Comparison of ENCODE assay signal across 1 fruit fly cellular context in genomic region chr3L:6703368-6703807, dm6.
A peak's percentile ranks its signal among the peaks of the same experiment; 100 is the strongest.
TF ChIP-seq lines count a peak whose summit lies in the region.

SP1173 (minus strand) TSS chr3L:6703521.

TF ChIP-seq in whole organism, embryonic, 481 proteins besides CTCF, POLR2A, EP300 and RAD21 (continued from another document and continues in another):
- TF ChIP-seq pan (optimal IDR thresholded peaks at IDR 0.05; lab: Kevin White, UChicago) (no peak), pan (GFP tag; optimal IDR thresholded peaks at IDR 0.05 in 1 of 2, IDR thresholded peaks at IDR 0.05 in 1 of 2) (peak in 1 of 2 experiments; percentile 67), mam (GFP tag; optimal IDR thresholded peaks at IDR 0.05; lab: Kevin White, UChicago) (peak; percentile 11), pros (GFP tag; optimal IDR thresholded peaks at IDR 0.05; lab: Kevin White, UChicago) (peak; percentile 98), Hsf (GFP tag; optimal IDR thresholded peaks at IDR 0.05; lab: Kevin White, UChicago) (no peak), CG13624 (GFP tag; optimal IDR thresholded peaks at IDR 0.05; lab: Kevin White, UChicago) (peak; percentile 50), Trl (optimal IDR thresholded peaks at IDR 0.05; lab: Kevin White, UChicago) (no peak), Trl (GFP tag; optimal IDR thresholded peaks at IDR 0.05; lab: Kevin White, UChicago) (peak; percentile 45), grau (tag; optimal IDR thresholded peaks at IDR 0.05; lab: Kevin White, UChicago) (peak; percentile 31), H2.0 (GFP tag; IDR thresholded peaks at IDR 0.05; lab: Robert Waterston, UW) (no peak), CG14710 (tag; optimal IDR thresholded peaks at IDR 0.05; lab: Kevin White, UChicago) (no peak), CG3407 (GFP tag; optimal IDR thresholded peaks at IDR 0.05; lab: Kevin White, UChicago) (peak; percentile 22), az2 (GFP tag; optimal IDR thresholded peaks at IDR 0.05; lab: Kevin White, UChicago) (no peak), CG14441 (GFP tag; IDR thresholded peaks at IDR 0.05; lab: Robert Waterston, UW) (no peak), CG8944 (GFP tag; optimal IDR thresholded peaks at IDR 0.05; lab: Kevin White, UChicago) (no peak), insv (GFP tag; optimal IDR thresholded peaks at IDR 0.05; lab: Kevin White, UChicago) (peak in 1 of 2 experiments; percentile 48), gce (GFP tag; IDR thresholded peaks at IDR 0.05; lab: Robert Waterston, UW) (peak; percentile 78; the same call in 2 of the 3 replicates), onecut (GFP tag; IDR thresholded peaks at IDR 0.05; lab: Robert Waterston, UW) (peak; percentile 55), Dll (GFP tag; IDR thresholded peaks at IDR 0.05; lab: Robert Waterston, UW; ENCODE audit: partially characterized antibody) (peak; percentile 54; the same call in 2 of the 4 replicates), Fer2 (tag; optimal IDR thresholded peaks at IDR 0.05; lab: Kevin White, UChicago) (no peak), peb (GFP tag; IDR thresholded peaks at IDR 0.05; lab: Robert Waterston, UW) (no peak), CG10366 (GFP tag; IDR thresholded peaks at IDR 0.05; lab: Robert Waterston, UW) (0 out of 2 replicates have a peak, but pooled peaks have one; percentile 16), trh (GFP tag; optimal IDR thresholded peaks at IDR 0.05; lab: Kevin White, UChicago) (no peak), Lhr (GFP tag; optimal IDR thresholded peaks at IDR 0.05; lab: Kevin White, UChicago) (peak; percentile 40), tin (GFP tag; optimal IDR thresholded peaks at IDR 0.05; lab: Kevin White, UChicago) (no peak), CG34224 (GFP tag; IDR thresholded peaks at IDR 0.05; lab: Robert Waterston, UW; ENCODE audit: partially characterized antibody) (peak; percentile 27; the same call in 1 of the 3 replicates), Hmx (GFP tag; optimal IDR thresholded peaks at IDR 0.05; lab: Kevin White, UChicago) (no peak), sens (GFP tag; lab: Kevin White, UChicago) (peak; percentile 76), CG14014 (GFP tag; IDR thresholded peaks at IDR 0.05; lab: Robert Waterston, UW) (no peak; the same call in 1 of the 2 replicates), Elba2 (GFP tag; optimal IDR thresholded peaks at IDR 0.05; lab: Kevin White, UChicago) (no peak), CG33213 (GFP tag; optimal IDR thresholded peaks at IDR 0.05; lab: Kevin White, UChicago) (peak; percentile 16), rib (GFP tag; IDR thresholded peaks at IDR 0.05; lab: Robert Waterston, UW) (peak; percentile 74; the same call in 1 of the 2 replicates), usp (GFP tag; optimal IDR thresholded peaks at IDR 0.05; lab: Kevin White, UChicago) (no peak), pb (GFP tag; optimal IDR thresholded peaks at IDR 0.05; lab: Kevin White, UChicago) (peak; percentile 24), CG11723 (GFP tag; optimal IDR thresholded peaks at IDR 0.05; lab: Kevin White, UChicago) (no peak), zen (tag; optimal IDR thresholded peaks at IDR 0.05; lab: Kevin White, UChicago) (no peak), Doc3 (GFP tag; IDR thresholded peaks at IDR 0.05; lab: Robert Waterston, UW; ENCODE audit: partially characterized antibody) (no peak), Hr39 (optimal IDR thresholded peaks at IDR 0.05; lab: Kevin White, UChicago) (no peak), Pdp1 (GFP tag; optimal IDR thresholded peaks at IDR 0.05; lab: Kevin White, UChicago) (peak in 1 of 2 experiments; percentile 42), CG15514 (GFP tag; optimal IDR thresholded peaks at IDR 0.05; lab: Kevin White, UChicago) (peak; percentile 59), CG8281 (tag; optimal IDR thresholded peaks at IDR 0.05; lab: Kevin White, UChicago) (no peak), CG4328 (GFP tag; optimal IDR thresholded peaks at IDR 0.05; lab: Kevin White, UChicago) (peak; percentile 35), CG16779 (GFP tag; IDR thresholded peaks at IDR 0.05; lab: Robert Waterston, UW) (no peak), wek (GFP tag; optimal IDR thresholded peaks at IDR 0.05; lab: Kevin White, UChicago) (peak; percentile 52), chm (GFP tag; IDR thresholded peaks at IDR 0.05; lab: Robert Waterston, UW) (peak; percentile 92), Sox100B (GFP tag; optimal IDR thresholded peaks at IDR 0.05; lab: Kevin White, UChicago) (no peak), Atf3 (GFP tag; optimal IDR thresholded peaks at IDR 0.05; lab: Kevin White, UChicago) (no peak), Ets97D (GFP tag; optimal IDR thresholded peaks at IDR 0.05; lab: Kevin White, UChicago) (peak; percentile 68), CG9932 (GFP tag; IDR thresholded peaks at IDR 0.05; lab: Robert Waterston, UW) (peak; percentile 55; the same call in 1 of the 2 replicates), org-1 (GFP tag; optimal IDR thresholded peaks at IDR 0.05; lab: Kevin White, UChicago) (peak; percentile 13), Myb (GFP tag; optimal IDR thresholded peaks at IDR 0.05; lab: Kevin White, UChicago) (peak; percentile 3), Sry-β (GFP tag; optimal IDR thresholded peaks at IDR 0.05; lab: Kevin White, UChicago) (no peak), CkIIα-i1 (GFP tag; IDR thresholded peaks at IDR 0.05; lab: Robert Waterston, UW) (no peak), sima (GFP tag; optimal IDR thresholded peaks at IDR 0.05; lab: Kevin White, UChicago) (no peak), Sin3A (optimal IDR thresholded peaks at IDR 0.05; lab: Kevin White, UChicago) (no peak), bowl (GFP tag; IDR thresholded peaks at IDR 0.05; lab: Robert Waterston, UW) (no peak; the same call in 1 of the 2 replicates), CG2678 (tag; optimal IDR thresholded peaks at IDR 0.05; lab: Kevin White, UChicago) (peak; percentile 34), nerfin-1 (tag; optimal IDR thresholded peaks at IDR 0.05; lab: Kevin White, UChicago) (peak; percentile 96), repo (GFP tag; optimal IDR thresholded peaks at IDR 0.05; lab: Kevin White, UChicago) (no peak), MBD-R2 (GFP tag; IDR thresholded peaks at IDR 0.05; lab: Robert Waterston, UW) (peak; percentile 47; the same call in 1 of the 2 replicates), CG17328 (GFP tag; IDR thresholded peaks at IDR 0.05; lab: Robert Waterston, UW) (peak; percentile 49; the same call in 1 of the 2 replicates), CG17359 (tag; optimal IDR thresholded peaks at IDR 0.05; lab: Kevin White, UChicago) (peak; percentile 5), tna (GFP tag; IDR thresholded peaks at IDR 0.05; lab: Robert Waterston, UW; ENCODE audit: partially characterized antibody) (peak; percentile 61), unc-4 (GFP tag; IDR thresholded peaks at IDR 0.05; lab: Robert Waterston, UW; ENCODE audit: partially characterized antibody) (peak; percentile 54), ab (GFP tag; optimal IDR thresholded peaks at IDR 0.05; lab: Kevin White, UChicago) (no peak), fu2 (GFP tag; optimal IDR thresholded peaks at IDR 0.05; lab: Kevin White, UChicago) (no peak), CG7357 (GFP tag; IDR thresholded peaks at IDR 0.05; lab: Robert Waterston, UW) (no peak), ham (GFP tag; IDR thresholded peaks at IDR 0.05; lab: Robert Waterston, UW) (no peak), NC2β (GFP tag; optimal IDR thresholded peaks at IDR 0.05; lab: Kevin White, UChicago) (no peak), Neu2 (GFP tag; optimal IDR thresholded peaks at IDR 0.05; lab: Kevin White, UChicago; ENCODE audit: borderline replicate concordance) (no peak), H15 (GFP tag; IDR thresholded peaks at IDR 0.05; lab: Robert Waterston, UW) (no peak), CG31388 (GFP tag; optimal IDR thresholded peaks at IDR 0.05; lab: Kevin White, UChicago) (no peak), CG16813 (GFP tag; IDR thresholded peaks at IDR 0.05; lab: Robert Waterston, UW; ENCODE audit: partially characterized antibody) (peak; percentile 38; the same call in 1 of the 3 replicates), CG18619 (GFP tag; optimal IDR thresholded peaks at IDR 0.05; lab: Kevin White, UChicago) (peak; percentile 7), CG1792 (GFP tag; optimal IDR thresholded peaks at IDR 0.05; lab: Kevin White, UChicago) (no peak), NC2α (GFP tag; optimal IDR thresholded peaks at IDR 0.05; lab: Kevin White, UChicago) (no peak), Side (GFP tag; optimal IDR thresholded peaks at IDR 0.05; lab: Kevin White, UChicago) (peak; percentile 48), CG18262 (tag; optimal IDR thresholded peaks at IDR 0.05; lab: Kevin White, UChicago) (no peak), CG12071 (GFP tag; optimal IDR thresholded peaks at IDR 0.05; lab: Kevin White, UChicago) (peak; percentile 58), Scr (GFP tag; IDR thresholded peaks at IDR 0.05; lab: Robert Waterston, UW; ENCODE audit: partially characterized antibody) (peak; percentile 50), HLH3B (GFP tag; IDR thresholded peaks at IDR 0.05; lab: Robert Waterston, UW) (peak; percentile 36; the same call in 1 of the 2 replicates), Nf-YA (GFP tag; IDR thresholded peaks at IDR 0.05; lab: Robert Waterston, UW) (no peak), CG11504 (tag; optimal IDR thresholded peaks at IDR 0.05; lab: Kevin White, UChicago) (peak; percentile 30), CG2889 (GFP tag; IDR thresholded peaks at IDR 0.05; lab: Robert Waterston, UW) (no peak), Lim3 (GFP tag; IDR thresholded peaks at IDR 0.05; lab: Robert Waterston, UW) (no peak), CG14965 (GFP tag; optimal IDR thresholded peaks at IDR 0.05; lab: Kevin White, UChicago; ENCODE audit: borderline replicate concordance) (no peak), CG5245 (GFP tag; optimal IDR thresholded peaks at IDR 0.05; lab: Kevin White, UChicago) (no peak), CG34376 (GFP tag; optimal IDR thresholded peaks at IDR 0.05; lab: Kevin White, UChicago) (peak; percentile 80), dmrt11E (tag; optimal IDR thresholded peaks at IDR 0.05; lab: Kevin White, UChicago) (no peak), CG10565 (GFP tag; optimal IDR thresholded peaks at IDR 0.05; lab: Kevin White, UChicago) (no peak), HLH54F (GFP tag; optimal IDR thresholded peaks at IDR 0.05; lab: Kevin White, UChicago) (no peak), B-H1 (GFP tag; IDR thresholded peaks at IDR 0.05; lab: Robert Waterston, UW) (no peak; the same call in 2 of the 3 replicates), CG8388 (GFP tag; optimal IDR thresholded peaks at IDR 0.05; lab: Kevin White, UChicago) (no peak), Deaf1 (tag; optimal IDR thresholded peaks at IDR 0.05; lab: Kevin White, UChicago) (peak; percentile 61), CG7928 (GFP tag; optimal IDR thresholded peaks at IDR 0.05; lab: Kevin White, UChicago) (no peak), sim (GFP tag; IDR thresholded peaks at IDR 0.05; lab: Robert Waterston, UW) (no peak), CG11696 (GFP tag; IDR thresholded peaks at IDR 0.05; lab: Robert Waterston, UW) (no peak), CG12299 (tag; optimal IDR thresholded peaks at IDR 0.05; lab: Kevin White, UChicago) (no peak), pum (GFP tag; optimal IDR thresholded peaks at IDR 0.05; lab: Kevin White, UChicago) (no peak), Antp (GFP tag; optimal IDR thresholded peaks at IDR 0.05; lab: Kevin White, UChicago) (peak; percentile 42), gsb (GFP tag; IDR thresholded peaks at IDR 0.05; lab: Robert Waterston, UW) (peak; percentile 28; the same call in 1 of the 2 replicates), CG15011 (GFP tag; optimal IDR thresholded peaks at IDR 0.05; lab: Kevin White, UChicago) (no peak), Gsc (GFP tag; IDR thresholded peaks at IDR 0.05; lab: Robert Waterston, UW) (no peak), Mad (GFP tag; optimal IDR thresholded peaks at IDR 0.05; lab: Kevin White, UChicago) (no peak), Hr3 (GFP tag; optimal IDR thresholded peaks at IDR 0.05; lab: Kevin White, UChicago) (no peak), CG7271 (tag; optimal IDR thresholded peaks at IDR 0.05; lab: Kevin White, UChicago) (peak; percentile 40), CG10959 (GFP tag; IDR thresholded peaks at IDR 0.05; lab: Robert Waterston, UW) (no peak), wor (GFP tag; IDR thresholded peaks at IDR 0.05; lab: Robert Waterston, UW) (no peak), dpn (GFP tag; optimal IDR thresholded peaks at IDR 0.05; lab: Kevin White, UChicago) (peak; percentile 26 to 48), Opbp (GFP tag; IDR thresholded peaks at IDR 0.05; lab: Robert Waterston, UW; ENCODE audit: partially characterized antibody) (peak; percentile 65; the same call in 1 of the 3 replicates), CG8290 (GFP tag; optimal IDR thresholded peaks at IDR 0.05; lab: Kevin White, UChicago) (no peak), CG8290 (tag; optimal IDR thresholded peaks at IDR 0.05; lab: Kevin White, UChicago) (peak; percentile 45 to 76), ap (GFP tag; IDR thresholded peaks at IDR 0.05; lab: Robert Waterston, UW) (no peak), CG17186 (GFP tag; optimal IDR thresholded peaks at IDR 0.05; lab: Kevin White, UChicago) (peak; percentile 35), yki (optimal IDR thresholded peaks at IDR 0.05; lab: Kevin White, UChicago) (no peak), btn (GFP tag; optimal IDR thresholded peaks at IDR 0.05; lab: Kevin White, UChicago) (no peak), ase (GFP tag; IDR thresholded peaks at IDR 0.05; lab: Robert Waterston, UW) (0 out of 3 replicates have a peak, but pooled peaks have one; percentile 8), fru (optimal IDR thresholded peaks at IDR 0.05; lab: Kevin White, UChicago) (no peak), cas (GFP tag; IDR thresholded peaks at IDR 0.05; lab: Robert Waterston, UW) (0 out of 2 replicates have a peak, but pooled peaks have one; percentile 32), pfk (GFP tag; optimal IDR thresholded peaks at IDR 0.05; lab: Kevin White, UChicago) (peak; percentile 2), dati (GFP tag; IDR thresholded peaks at IDR 0.05; lab: Robert Waterston, UW) (no peak), CG10209 (GFP tag; optimal IDR thresholded peaks at IDR 0.05; lab: Kevin White, UChicago) (no peak), Dfd (GFP tag; optimal IDR thresholded peaks at IDR 0.05; lab: Kevin White, UChicago) (no peak), maf-S (GFP tag; optimal IDR thresholded peaks at IDR 0.05; lab: Kevin White, UChicago) (no peak), Gug (GFP tag; IDR thresholded peaks at IDR 0.05; lab: Robert Waterston, UW) (no peak), CoRest (tag; optimal IDR thresholded peaks at IDR 0.05; lab: Kevin White, UChicago) (peak; percentile 9), run (tag; optimal IDR thresholded peaks at IDR 0.05; lab: Kevin White, UChicago) (peak; percentile 36), Ravus (GFP tag; IDR thresholded peaks at IDR 0.05; lab: Robert Waterston, UW) (no peak), CG12391 (tag; optimal IDR thresholded peaks at IDR 0.05; lab: Kevin White, UChicago) (peak; percentile 19), CG6791 (GFP tag; IDR thresholded peaks at IDR 0.05; lab: Robert Waterston, UW; ENCODE audit: partially characterized antibody) (peak; percentile 66; the same call in 1 of the 3 replicates), CG14050 (GFP tag; IDR thresholded peaks at IDR 0.05; lab: Robert Waterston, UW) (no peak; the same call in 2 of the 3 replicates)
